Worm (Caenorhabditis elegans): Measurements from ENCODE around the gene unc-116.

DNA sequence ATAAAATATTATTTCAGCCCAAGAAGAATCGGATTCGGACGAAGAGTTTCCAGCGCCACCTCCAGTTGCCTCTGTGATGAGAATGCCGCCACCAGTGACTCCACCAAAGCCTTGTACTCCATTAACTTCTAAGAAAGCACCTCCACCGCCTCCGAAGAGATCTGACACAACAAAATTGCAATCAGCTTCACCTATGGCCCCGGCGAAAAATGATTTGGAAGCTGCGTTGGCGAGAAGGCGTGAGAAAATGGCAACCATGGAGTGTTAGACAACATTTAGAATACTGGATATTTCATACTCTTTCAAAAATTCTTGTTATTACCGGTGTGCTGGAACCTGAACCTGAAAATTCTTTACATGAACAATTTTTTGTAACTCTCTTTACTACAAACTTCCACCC, 49.7 kb downstream of the unc-116 start:
- TF ChIP-seq elt-3 (tag; optimal IDR thresholded peaks at IDR 0.05) (no peak), ces-1 (GFP tag; optimal IDR thresholded peaks at IDR 0.05) (no peak), ztf-11 (tag; optimal IDR thresholded peaks at IDR 0.05) (no peak)

Data from whole organism, mixed stage, embryonic.